Worm (Caenorhabditis elegans) whole organism, early embryonic: Measurements from ENCODE around the gene ZK856.7.

ENCODE experiments used
- ets-7 ChIP-seq: sonication (generic microtip); optimal IDR thresholded peaks from 2 replicates; lab custom pipeline; 2016; ENCODE audit warnings: missing genotype, missing genetic modification characterization, missing compliant biosample characterization
- pes-1 ChIP-seq: fragments of 200-800 bp; sonication (Bioruptor generic); IDR thresholded peaks from 2 replicates; pipeline ENCODE4 v1.3.6; 2022; ENCODE audit warnings: missing genetic modification reagents, missing genetic modification characterization, missing compliant biosample characterization

- TF ChIP-seq pes-1 (GFP tag; lab: Robert Waterston, UW), result no peak
- TF ChIP-seq ets-7 (tag; lab: Kevin White, UChicago), result no peak
Observed at ce11 chrV:10205483-10205882, 3.6 kb downstream of the ZK856.7 start, which contains the start of gene ZK856.16.
